Fruit fly (Drosophila melanogaster) whole organism, embryonic: Measurements from ENCODE around the gene Egfrap.
A peak's percentile ranks its signal among the peaks of the same experiment; 100 is the strongest.

Experiments
- ATbp ChIP-seq: fragments of 200-800 bp; sonication (Bioruptor generic); optimal IDR thresholded peaks from 2 replicates; lab custom pipeline; 2017; ENCODE audit warnings: missing biosample characterization, mild to moderate bottlenecking, missing genetic modification characterization, missing genetic modification reagents
- Antp ChIP-seq: fragments of 200-800 bp; sonication (Bioruptor generic); optimal IDR thresholded peaks from 3 replicates; lab custom pipeline; 2016; ENCODE audit warnings: missing biosample characterization, missing genetic modification characterization
- Awh ChIP-seq: fragments of 200-800 bp; sonication (Bioruptor generic); IDR thresholded peaks from 2 replicates; pipeline ENCODE4, ENCODE4 v1.3.6; 2022; ENCODE audit warnings: missing biosample characterization, missing genetic modification characterization
- CG10274 ChIP-seq: fragments of 200-800 bp; sonication (Bioruptor generic); optimal IDR thresholded peaks from 3 replicates; lab custom pipeline; 2017; ENCODE audit warnings: missing biosample characterization, mild to moderate bottlenecking, missing genetic modification characterization
- CG10565 ChIP-seq: fragments of 200-800 bp; sonication (Bioruptor generic); optimal IDR thresholded peaks from 3 replicates; lab custom pipeline; 2016; ENCODE audit warnings: missing biosample characterization, mild to moderate bottlenecking, missing genetic modification characterization
- CG11085 ChIP-seq: fragments of 200-800 bp; sonication (Bioruptor generic); IDR thresholded peaks from 2 replicates; pipeline ENCODE4 v1.3.6; 2022; ENCODE audit warnings: missing biosample characterization, missing genetic modification characterization
- CG12071 ChIP-seq: fragments of 200-800 bp; sonication (Bioruptor generic); optimal IDR thresholded peaks from 3 replicates; lab custom pipeline; 2018; ENCODE audit warnings: missing biosample characterization, mild to moderate bottlenecking, missing genetic modification characterization
- CG1647 ChIP-seq: fragments of 200-800 bp; sonication (Bioruptor generic); optimal IDR thresholded peaks from 3 replicates; lab custom pipeline; 2016; ENCODE audit warnings: missing biosample characterization, missing genetic modification characterization
- CG17912 ChIP-seq: fragments of 200-800 bp; sonication (Bioruptor generic); optimal IDR thresholded peaks from 2 replicates; lab custom pipeline; 2018; ENCODE audit warnings: missing biosample characterization, mild to moderate bottlenecking, missing genetic modification characterization
- CG2678 ChIP-seq: fragments of 200-800 bp; sonication (Bioruptor generic); optimal IDR thresholded peaks from 3 replicates; lab custom pipeline; 2019; ENCODE audit warnings: missing biosample characterization, mild to moderate bottlenecking, missing genetic modification characterization, moderate library complexity
- CG31224 ChIP-seq: fragments of 200-800 bp; sonication (Bioruptor generic); IDR thresholded peaks from 2 replicates; pipeline ENCODE4 v1.3.6; 2022; ENCODE audit warnings: missing biosample characterization, missing genetic modification characterization
- CG31365 ChIP-seq: fragments of 200-800 bp; sonication (Bioruptor generic); optimal IDR thresholded peaks from 2 replicates; lab custom pipeline; 2018; ENCODE audit warnings: missing biosample characterization, mild to moderate bottlenecking, missing genetic modification characterization
- CG4730 ChIP-seq: fragments of 200-800 bp; sonication (Bioruptor generic); IDR thresholded peaks from 2 replicates; pipeline ENCODE4 v1.3.6; 2022; ENCODE audit warnings: missing biosample characterization, missing genetic modification characterization
- CG5245 ChIP-seq: fragments of 200-800 bp; sonication (Bioruptor generic); optimal IDR thresholded peaks from 3 replicates; lab custom pipeline; 2016; ENCODE audit warnings: missing biosample characterization, missing genetic modification characterization
- CG6654 ChIP-seq: fragments of 200-800 bp; sonication (Bioruptor generic); optimal IDR thresholded peaks from 2 replicates; lab custom pipeline; 2017; ENCODE audit warnings: missing biosample characterization, mild to moderate bottlenecking, missing genetic modification characterization
- D19A ChIP-seq: fragments of 200-800 bp; optimal IDR thresholded peaks from 3 replicates; lab custom pipeline; 2019; ENCODE audit warnings: missing biosample characterization, mild to moderate bottlenecking, missing genetic modification characterization, moderate library complexity
- H15 ChIP-seq: fragments of 200-800 bp; sonication (Bioruptor generic); IDR thresholded peaks from 3 replicates; pipeline ENCODE4 v1.3.6; 2022; ENCODE audit warnings: missing biosample characterization, missing genetic modification characterization
- H2.0 ChIP-seq: fragments of 200-800 bp; sonication (Bioruptor generic); IDR thresholded peaks from 2 replicates; pipeline ENCODE4 v1.3.6; 2022; ENCODE audit warnings: missing biosample characterization, missing genetic modification characterization
- HLHmδ ChIP-seq: fragments of 200-800 bp; sonication (Bioruptor generic); optimal IDR thresholded peaks from 2 replicates; lab custom pipeline; 2018; ENCODE audit warnings: missing biosample characterization, mild to moderate bottlenecking, missing genetic modification characterization, moderate library complexity
- HmgZ ChIP-seq: fragments of 200-800 bp; sonication (Bioruptor generic); optimal IDR thresholded peaks from 2 replicates; lab custom pipeline; 2018; ENCODE audit warnings: missing biosample characterization, mild to moderate bottlenecking, missing genetic modification characterization
- Hr39 ChIP-seq: fragments of >200 bp; optimal IDR thresholded peaks from 2 replicates; lab custom pipeline; 2017
- NfI ChIP-seq: fragments of 200-800 bp; sonication (Bioruptor generic); optimal IDR thresholded peaks from 3 replicates; lab custom pipeline; 2018; ENCODE audit warnings: missing biosample characterization, mild to moderate bottlenecking, missing genetic modification characterization, moderate library complexity
- Oaz ChIP-seq: fragments of 200-800 bp; sonication (Bioruptor generic); IDR thresholded peaks from 2 replicates; pipeline ENCODE4 v1.3.6; 2022; ENCODE audit warnings: missing biosample characterization, missing genetic modification characterization
- Sox100B ChIP-seq: fragments of 200-800 bp; sonication (Bioruptor generic); optimal IDR thresholded peaks from 3 replicates; lab custom pipeline; 2018; ENCODE audit warnings: missing biosample characterization, mild to moderate bottlenecking, missing genetic modification characterization
- Vsx1 ChIP-seq: fragments of 200-800 bp; sonication (Bioruptor generic); optimal IDR thresholded peaks from 2 replicates; lab custom pipeline; 2017; ENCODE audit warnings: missing biosample characterization, mild to moderate bottlenecking, missing genetic modification characterization, missing genetic modification reagents
- aop ChIP-seq: fragments of 200-800 bp; sonication (Bioruptor generic); IDR thresholded peaks from 2 replicates; pipeline ENCODE4 v1.3.6; 2022; ENCODE audit warnings: missing biosample characterization, missing genetic modification characterization
- ase ChIP-seq: fragments of 200-800 bp; sonication (Bioruptor generic); IDR thresholded peaks from 3 replicates; pipeline ENCODE4 v1.3.6; 2022; ENCODE audit warnings: missing biosample characterization, missing genetic modification characterization
- ash1 ChIP-seq: fragments of 200-800 bp; sonication (Bioruptor generic); optimal IDR thresholded peaks from 2 replicates; lab custom pipeline; 2018; ENCODE audit warnings: missing biosample characterization, mild to moderate bottlenecking, missing genetic modification characterization
- az2 ChIP-seq: fragments of 200-800 bp; sonication (Bioruptor generic); optimal IDR thresholded peaks from 3 replicates; lab custom pipeline; 2016; ENCODE audit warnings: missing biosample characterization, missing genetic modification characterization
- bab2 ChIP-seq: fragments of 200-800 bp; sonication (Bioruptor generic); optimal IDR thresholded peaks from 2 replicates; lab custom pipeline; 2016; ENCODE audit warnings: missing biosample characterization, missing genetic modification characterization
- bigmax ChIP-seq: fragments of 200-800 bp; sonication (Bioruptor generic); optimal IDR thresholded peaks from 2 replicates; lab custom pipeline; 2018; ENCODE audit warnings: missing biosample characterization, mild to moderate bottlenecking, missing genetic modification characterization
- chinmo ChIP-seq: fragments of 200-800 bp; sonication (Bioruptor generic); IDR thresholded peaks from 4 replicates; pipeline ENCODE4 v1.3.6; 2022; ENCODE audit warnings: missing biosample characterization, missing genetic modification characterization; ENCODE audit not compliant: partially characterized antibody
- dan ChIP-seq: fragments of 200-800 bp; sonication (Bioruptor generic); IDR thresholded peaks from 2 replicates; pipeline ENCODE4 v1.3.6; 2022; ENCODE audit warnings: missing biosample characterization, missing genetic modification characterization
- danr ChIP-seq: fragments of 200-800 bp; sonication (Bioruptor generic); IDR thresholded peaks from 2 replicates; pipeline ENCODE4 v1.3.6; 2022; ENCODE audit warnings: missing biosample characterization, missing genetic modification characterization
- emc ChIP-seq: fragments of 200-800 bp; sonication (Bioruptor generic); optimal IDR thresholded peaks from 2 replicates; lab custom pipeline; 2016; ENCODE audit warnings: missing biosample characterization, missing genetic modification characterization
- en ChIP-seq: fragments of 200-800 bp; sonication (Bioruptor generic); optimal IDR thresholded peaks from 2 replicates; lab custom pipeline; 2016; ENCODE audit warnings: missing biosample characterization, missing genetic modification characterization
- ham ChIP-seq: fragments of 200-800 bp; sonication (Bioruptor generic); IDR thresholded peaks from 2 replicates; pipeline ENCODE4 v1.3.6; 2022; ENCODE audit warnings: missing biosample characterization, missing genetic modification characterization
- insv ChIP-seq, 2 experiments: fragments of 200-800 bp; sonication (Bioruptor generic); optimal IDR thresholded peaks; 3 replicates each; lab custom pipeline; 2016 to 2018; ENCODE audit warnings: missing biosample characterization in 2 of 2, missing genetic modification characterization in 2 of 2
- jing ChIP-seq: fragments of 200-800 bp; sonication (Bioruptor generic); optimal IDR thresholded peaks from 2 replicates; lab custom pipeline; 2018; ENCODE audit warnings: missing biosample characterization, mild to moderate bottlenecking, missing genetic modification characterization
- lilli ChIP-seq: fragments of 200-800 bp; sonication (Bioruptor generic); optimal IDR thresholded peaks from 3 replicates; lab custom pipeline; 2016; ENCODE audit warnings: missing biosample characterization, missing genetic modification characterization
- luna ChIP-seq: fragments of 200-800 bp; sonication (Bioruptor generic); optimal IDR thresholded peaks from 2 replicates; lab custom pipeline; 2016; ENCODE audit warnings: missing biosample characterization, missing genetic modification characterization
- mld ChIP-seq: fragments of 200-800 bp; sonication (Bioruptor generic); IDR thresholded peaks from 3 replicates; pipeline ENCODE4 v1.3.6; 2022; ENCODE audit warnings: missing biosample characterization, missing genetic modification characterization; ENCODE audit not compliant: partially characterized antibody
- nau ChIP-seq: fragments of 200-800 bp; sonication (Bioruptor generic); optimal IDR thresholded peaks from 3 replicates; lab custom pipeline; 2017; ENCODE audit warnings: missing biosample characterization, mild to moderate bottlenecking, missing genetic modification characterization, missing genetic modification reagents
- pan ChIP-seq, 4 experiments: fragments of >200 bp in 3 of 4; fragments of 200-800 bp in 1 of 4; sonication (Bioruptor generic) in 1 of 4; optimal IDR thresholded peaks in 3 of 4; IDR thresholded peaks in 1 of 4; 2 replicates each; pipeline versions ENCODE4 v1.3.6 to Lab custom; 2017 to 2022; ENCODE audit warnings: missing biosample characterization in 2 of 4, missing genetic modification characterization in 2 of 4, mixed read lengths in 1 of 4
- pb ChIP-seq: fragments of 200-800 bp; sonication (Bioruptor generic); optimal IDR thresholded peaks from 3 replicates; lab custom pipeline; 2016; ENCODE audit warnings: missing biosample characterization, missing genetic modification characterization
- ranshi ChIP-seq: fragments of 200-800 bp; sonication (Bioruptor generic); IDR thresholded peaks from 2 replicates; pipeline ENCODE4 v1.3.6; 2022; ENCODE audit warnings: missing biosample characterization, missing genetic modification characterization
- sens-2 ChIP-seq: fragments of 200-800 bp; sonication (Bioruptor generic); IDR thresholded peaks from 2 replicates; pipeline ENCODE4 v1.3.6; 2022; ENCODE audit warnings: missing biosample characterization, missing genetic modification characterization
- slou ChIP-seq: fragments of 200-800 bp; sonication (Bioruptor generic); optimal IDR thresholded peaks from 3 replicates; lab custom pipeline; 2016; ENCODE audit warnings: missing biosample characterization, missing genetic modification characterization
- stc ChIP-seq: fragments of 200-800 bp; sonication (Bioruptor generic); IDR thresholded peaks from 2 replicates; pipeline ENCODE4 v1.3.6; 2022; ENCODE audit warnings: missing biosample characterization, missing genetic modification characterization
- toy ChIP-seq: fragments of 200-800 bp; sonication (Bioruptor generic); IDR thresholded peaks from 2 replicates; pipeline ENCODE4 v1.3.6; 2022; ENCODE audit warnings: missing biosample characterization, missing genetic modification characterization
- ttk ChIP-seq: fragments of 200-800 bp; sonication (Bioruptor generic); IDR thresholded peaks from 2 replicates; pipeline ENCODE4 v2.1.2; 2022; ENCODE audit warnings: missing biosample characterization, missing genetic modification characterization
- wek ChIP-seq: fragments of 200-800 bp; sonication (Bioruptor generic); optimal IDR thresholded peaks from 3 replicates; lab custom pipeline; 2018; ENCODE audit warnings: missing biosample characterization, mild to moderate bottlenecking, missing genetic modification characterization, moderate library complexity

Gene Egfrap

DNA sequence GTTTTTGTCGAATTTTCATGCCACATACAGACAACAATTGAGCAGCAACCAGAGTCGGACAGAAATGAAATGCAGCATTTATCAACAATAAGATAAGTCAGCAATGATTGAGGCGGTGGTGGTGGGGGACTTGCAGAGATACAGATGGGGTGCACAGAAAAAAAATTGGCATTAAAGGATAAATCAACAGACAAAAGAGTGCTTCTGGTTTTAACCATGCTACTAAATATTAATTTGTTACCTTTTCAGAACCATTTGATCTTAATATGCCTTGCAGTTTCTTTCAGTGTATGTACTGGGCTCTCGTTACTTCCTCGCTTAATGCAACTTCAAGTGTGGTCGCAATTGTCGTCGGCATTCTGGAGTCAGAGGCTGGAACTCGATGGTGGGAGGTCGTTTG is 38.2 kb upstream of the Egfrap start (continued):
- TF ChIP-seq pb (GFP tag; lab: Kevin White, UChicago) (no peak), insv (GFP tag; optimal IDR thresholded peaks at IDR 0.05; lab: Kevin White, UChicago) (no peak), nau (GFP tag; lab: Kevin White, UChicago) (peak; percentile 29), dan (GFP tag; lab: Robert Waterston, UW) (peak; percentile 58; the same call in 1 of the 2 replicates), CG10274 (GFP tag; lab: Kevin White, UChicago) (no peak), CG17912 (no peak), slou (GFP tag; lab: Kevin White, UChicago) (no peak), toy (no peak), HmgZ (no peak), CG31224 (GFP tag; lab: Robert Waterston, UW) (no peak), CG4730 (GFP tag; lab: Robert Waterston, UW) (peak; percentile 42; the same call in 1 of the 2 replicates), Awh (GFP tag; lab: Robert Waterston, UW) (peak; percentile 68; the same call in 1 of the 2 replicates), Vsx1 (GFP tag; lab: Kevin White, UChicago) (no peak), D19A (tag; lab: Kevin White, UChicago) (peak; percentile 50), pan (optimal IDR thresholded peaks at IDR 0.05; lab: Kevin White, UChicago) (no peak), pan (GFP tag; optimal IDR thresholded peaks at IDR 0.05 in 1 of 2, IDR thresholded peaks at IDR 0.05 in 1 of 2) (peak in 1 of 2 experiments; percentile 75), ATbp (GFP tag; lab: Kevin White, UChicago) (peak; percentile 27), CG2678 (tag; lab: Kevin White, UChicago) (peak; percentile 57), NfI (GFP tag; lab: Kevin White, UChicago) (no peak), wek (GFP tag; lab: Kevin White, UChicago) (no peak), Sox100B (GFP tag; lab: Kevin White, UChicago) (peak; percentile 46), en (GFP tag; lab: Kevin White, UChicago) (no peak), HLHmδ (no peak), aop (GFP tag; lab: Robert Waterston, UW) (0 out of 2 replicates have a peak, but pooled peaks have one; percentile 11)

DNA sequence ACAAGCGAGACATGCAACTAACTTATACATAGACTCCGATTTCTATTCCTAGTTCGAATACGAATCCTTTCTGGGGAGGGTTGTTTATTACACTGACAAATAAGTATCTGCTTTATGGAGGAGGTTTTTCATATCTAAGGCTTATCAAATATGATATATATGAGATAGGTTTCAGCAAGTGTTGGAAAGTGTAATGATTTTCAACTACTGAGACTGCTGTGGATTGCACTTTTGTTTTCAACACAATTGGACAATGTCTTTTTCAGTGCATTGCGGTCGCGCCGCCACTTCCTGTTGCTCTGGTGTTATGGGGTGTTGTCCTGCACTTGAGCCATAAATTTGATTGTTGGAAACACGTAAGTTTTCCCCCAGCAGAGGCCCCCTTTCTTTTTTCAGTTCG is 37.2 kb upstream of the Egfrap start:
- TF ChIP-seq chinmo (no peak), H2.0 (0 out of 2 replicates have a peak, but pooled peaks have one; percentile 15), CG31365 (tag; lab: Kevin White, UChicago) (no peak), CG11085 (GFP tag; lab: Robert Waterston, UW) (no peak), Hr39 (lab: Kevin White, UChicago) (no peak), CG10565 (GFP tag; lab: Kevin White, UChicago) (no peak), ttk (GFP tag; lab: Robert Waterston, UW) (no peak), sens-2 (GFP tag; lab: Robert Waterston, UW) (0 out of 2 replicates have a peak, but pooled peaks have one; percentile 21), CG6654 (GFP tag; lab: Kevin White, UChicago) (peak; percentile 18), ranshi (GFP tag; lab: Robert Waterston, UW) (no peak), ash1 (GFP tag; lab: Kevin White, UChicago) (no peak), CG12071 (GFP tag; lab: Kevin White, UChicago) (no peak), lilli (GFP tag; lab: Kevin White, UChicago) (peak; percentile 26), danr (GFP tag; lab: Robert Waterston, UW) (no peak), bab2 (GFP tag; lab: Kevin White, UChicago) (no peak), luna (no peak), ham (GFP tag; lab: Robert Waterston, UW) (no peak), CG5245 (GFP tag; lab: Kevin White, UChicago) (peak; percentile 14), bigmax (GFP tag; lab: Kevin White, UChicago) (no peak), Antp (peak; percentile 2), ase (GFP tag; lab: Robert Waterston, UW) (no peak), CG1647 (no peak), H15 (GFP tag; lab: Robert Waterston, UW) (0 out of 3 replicates have a peak, but pooled peaks have one; percentile 48), az2 (GFP tag; lab: Kevin White, UChicago) (peak; percentile 58), Oaz (GFP tag; lab: Robert Waterston, UW) (no peak), stc (GFP tag; lab: Robert Waterston, UW) (no peak), emc (GFP tag; lab: Kevin White, UChicago) (no peak), mld (GFP tag; lab: Robert Waterston, UW) (no peak), jing (GFP tag; lab: Kevin White, UChicago) (peak; percentile 51)
